Worm (Caenorhabditis elegans) whole organism, L4 larva: ENCODE results near the gene soc-2.

Experiments
- D1046.2 ChIP-seq: fragments of 200-800 bp; sonication (Bioruptor generic); IDR thresholded peaks from 2 replicates; pipeline ENCODE4 v1.3.6; 2022; ENCODE audit warnings: missing genetic modification characterization, missing compliant biosample characterization
- T20F7.1 ChIP-seq: fragments of 200-800 bp; sonication (Bioruptor generic); optimal IDR thresholded peaks from 2 replicates; lab custom pipeline; 2018; ENCODE audit warnings: mild to moderate bottlenecking, missing genetic modification characterization, missing compliant biosample characterization
- Y105C5A.15 ChIP-seq: fragments of 200-800 bp; sonication (Bioruptor generic); IDR thresholded peaks from 2 replicates; pipeline ENCODE4 v1.3.6; 2022; ENCODE audit warnings: missing genetic modification characterization, missing compliant biosample characterization
- Y48G9A.11 ChIP-seq: fragments of 200-800 bp; sonication (Bioruptor generic); IDR thresholded peaks from 2 replicates; pipeline ENCODE4 v1.3.6; 2022; ENCODE audit warnings: missing genetic modification reagents, missing genetic modification characterization, missing compliant biosample characterization
- ZK546.5 ChIP-seq, 2 experiments: sonication (generic microtip); optimal IDR thresholded peaks; 2 replicates each; lab custom pipeline; 2017; ENCODE audit warnings: missing biosample characterization in 2 of 2, missing genetic modification characterization in 2 of 2
- ama-1 ChIP-seq: fragments of 150-350 bp; optimal IDR thresholded peaks from 2 replicates; lab custom pipeline; 2014; ENCODE audit warnings: inconsistent platforms, mixed read lengths
- arid-1 ChIP-seq: fragments of 200-800 bp; sonication (Bioruptor generic); conservative IDR thresholded peaks from 2 replicates; pipeline ENCODE4 v1.3.6; 2022; ENCODE audit warnings: missing genetic modification reagents, missing genetic modification characterization, missing compliant biosample characterization
- ceh-82 ChIP-seq: sonication (generic microtip); optimal IDR thresholded peaks from 2 replicates; lab custom pipeline; 2017; ENCODE audit warnings: missing biosample characterization, missing genetic modification characterization
- cey-2 ChIP-seq: sonication (generic microtip); optimal IDR thresholded peaks from 3 replicates; lab custom pipeline; 2017; ENCODE audit warnings: missing genetic modification characterization, mild to moderate bottlenecking, missing compliant biosample characterization, antibody characterized with exemption, borderline replicate concordance; ENCODE audit not compliant: insufficient read depth
- ctbp-1 ChIP-seq: fragments of 200-800 bp; sonication (Bioruptor generic); IDR thresholded peaks from 2 replicates; pipeline ENCODE4 v1.3.6; 2022; ENCODE audit warnings: missing genetic modification reagents, missing genetic modification characterization, missing compliant biosample characterization
- daf-16 ChIP-seq, 3 experiments: sonication (generic microtip); optimal IDR thresholded peaks; 2 replicates each; lab custom pipeline; 2016 to 2017; ENCODE audit warnings: missing genetic modification characterization in 3 of 3, missing genetic modification reagents in 3 of 3, mild to moderate bottlenecking in 2 of 3, missing compliant biosample characterization in 2 of 3, missing biosample characterization in 1 of 3, moderate library complexity in 1 of 3
- daf-19 ChIP-seq: fragments of 200-800 bp; sonication (Bioruptor generic); conservative IDR thresholded peaks from 2 replicates; pipeline ENCODE4 v1.3.6; 2022; ENCODE audit warnings: missing genetic modification characterization, missing compliant biosample characterization
- dve-1 ChIP-seq: sonication (generic microtip); optimal IDR thresholded peaks from 2 replicates; lab custom pipeline; 2017; ENCODE audit warnings: antibody characterized with exemption, mild to moderate bottlenecking, missing genetic modification characterization, missing compliant biosample characterization; ENCODE audit not compliant: insufficient read depth
- fkh-10 ChIP-seq: fragments of 150-350 bp; optimal IDR thresholded peaks from 2 replicates; lab custom pipeline; 2014; ENCODE audit warnings: missing biosample characterization, missing genetic modification reagents, missing genetic modification characterization
- hlh-11 ChIP-seq: fragments of 200-800 bp; sonication (Bioruptor generic); optimal IDR thresholded peaks from 2 replicates; lab custom pipeline; 2018; ENCODE audit warnings: mild to moderate bottlenecking, missing genetic modification characterization, missing compliant biosample characterization
- hlh-30 ChIP-seq: sonication (generic microtip); optimal IDR thresholded peaks from 2 replicates; lab custom pipeline; 2017; ENCODE audit warnings: antibody characterized with exemption, mild to moderate bottlenecking, missing genetic modification characterization, missing compliant biosample characterization; ENCODE audit not compliant: insufficient read depth
- hmg-1.1 ChIP-seq: fragments of 200-800 bp; sonication (Bioruptor generic); IDR thresholded peaks from 2 replicates; pipeline ENCODE4 v1.3.6; 2022; ENCODE audit warnings: missing genetic modification reagents, missing genetic modification characterization, missing compliant biosample characterization
- lin-1 ChIP-seq: fragments of 200-800 bp; sonication (Bioruptor generic); IDR thresholded peaks from 2 replicates; pipeline ENCODE4 v1.3.6; 2022; ENCODE audit warnings: missing genetic modification reagents, missing genetic modification characterization, missing compliant biosample characterization
- lin-38 ChIP-seq: fragments of 200-800 bp; sonication (Bioruptor generic); IDR thresholded peaks from 2 replicates; pipeline ENCODE4 v1.3.6; 2022; ENCODE audit warnings: missing genetic modification reagents, missing genetic modification characterization, missing compliant biosample characterization
- lsy-2 ChIP-seq, 2 experiments: fragments of 150-350 bp in 1 of 2; sonication (generic microtip) in 1 of 2; optimal IDR thresholded peaks; 2 replicates each; lab custom pipeline; 2014 to 2017; ENCODE audit warnings: missing biosample characterization in 2 of 2, missing genetic modification characterization in 2 of 2
- madf-5 ChIP-seq, 2 experiments: fragments of 200-800 bp; sonication (Bioruptor generic); IDR thresholded peaks; 2 replicates each; pipeline ENCODE4 v1.3.6; 2022; ENCODE audit warnings: missing compliant biosample characterization in 2 of 2, missing genetic modification characterization in 2 of 2
- mep-1 ChIP-seq: fragments of 150-350 bp; sonication (generic microtip); optimal IDR thresholded peaks from 3 replicates; lab custom pipeline; 2014; ENCODE audit warnings: missing biosample characterization, missing genetic modification characterization
- mes-2 ChIP-seq: sonication (generic microtip); optimal IDR thresholded peaks from 2 replicates; lab custom pipeline; 2016; ENCODE audit warnings: missing genotype, mild to moderate bottlenecking, missing genetic modification characterization, missing compliant biosample characterization; ENCODE audit not compliant: poor library complexity, severe bottlenecking
- mxl-3 ChIP-seq: fragments of 200-800 bp; sonication (Bioruptor generic); optimal IDR thresholded peaks from 2 replicates; lab custom pipeline; 2018; ENCODE audit warnings: mild to moderate bottlenecking, missing genetic modification characterization, missing compliant biosample characterization
- nhr-102 ChIP-seq: sonication (generic microtip); optimal IDR thresholded peaks from 2 replicates; lab custom pipeline; 2016; ENCODE audit warnings: mild to moderate bottlenecking, missing genetic modification characterization, moderate library complexity, missing compliant biosample characterization
- nhr-237 ChIP-seq: sonication (generic microtip); optimal IDR thresholded peaks from 2 replicates; lab custom pipeline; 2017; ENCODE audit warnings: missing biosample characterization, missing genetic modification characterization
- nhr-28 ChIP-seq: fragments of 150-350 bp; optimal IDR thresholded peaks from 2 replicates; lab custom pipeline; 2014; ENCODE audit warnings: missing biosample characterization, missing genetic modification characterization
- nhr-42 ChIP-seq: fragments of 200-800 bp; sonication (Bioruptor generic); IDR thresholded peaks from 2 replicates; pipeline ENCODE4 v1.3.6; 2022; ENCODE audit warnings: missing genetic modification characterization, missing compliant biosample characterization
- pha-4 ChIP-seq, 2 experiments: fragments of 150-350 bp in 1 of 2; fragments of 200-800 bp in 1 of 2; sonication (Bioruptor generic) in 1 of 2; IDR thresholded peaks in 1 of 2; optimal IDR thresholded peaks in 1 of 2; 2 replicates each; pipeline versions ENCODE4 v1.3.6 to Lab custom; 2014 to 2022; ENCODE audit warnings: missing genetic modification characterization in 2 of 2, missing genetic modification reagents in 2 of 2, missing biosample characterization in 1 of 2, missing compliant biosample characterization in 1 of 2
- php-3 ChIP-seq: fragments of 200-800 bp; sonication (Bioruptor generic); IDR thresholded peaks from 2 replicates; pipeline ENCODE4 v1.3.6; 2022; ENCODE audit warnings: missing genetic modification reagents, missing genetic modification characterization, missing compliant biosample characterization
- pqm-1 ChIP-seq: sonication (generic microtip); optimal IDR thresholded peaks from 2 replicates; lab custom pipeline; 2017; ENCODE audit warnings: missing biosample characterization, missing genetic modification characterization
- set-16 ChIP-seq: fragments of 200-800 bp; sonication (Bioruptor generic); IDR thresholded peaks from 2 replicates; pipeline ENCODE4 v1.3.6; 2022; ENCODE audit warnings: missing genetic modification reagents, missing genetic modification characterization, missing compliant biosample characterization
- snpc-1.2 ChIP-seq: fragments of 200-800 bp; sonication (Bioruptor generic); IDR thresholded peaks from 2 replicates; pipeline ENCODE4 v1.3.6; 2022; ENCODE audit warnings: missing genetic modification reagents, missing genetic modification characterization, missing compliant biosample characterization
- spr-1 ChIP-seq: sonication (generic microtip); optimal IDR thresholded peaks from 2 replicates; lab custom pipeline; 2016; ENCODE audit warnings: mild to moderate bottlenecking, missing genetic modification characterization, missing compliant biosample characterization
- tag-97 ChIP-seq: fragments of 200-800 bp; sonication (Bioruptor generic); IDR thresholded peaks from 2 replicates; pipeline ENCODE4 v1.3.6; 2022; ENCODE audit warnings: missing genetic modification characterization, missing compliant biosample characterization
- tra-1 ChIP-seq: fragments of 200-800 bp; sonication (Bioruptor generic); IDR thresholded peaks from 2 replicates; pipeline ENCODE4 v1.3.6; 2022; ENCODE audit warnings: missing genetic modification reagents, missing genetic modification characterization, missing compliant biosample characterization
- unc-39 ChIP-seq: sonication (generic microtip); optimal IDR thresholded peaks from 2 replicates; lab custom pipeline; 2017; ENCODE audit warnings: missing biosample characterization, missing genetic modification characterization
- unc-62 ChIP-seq, 3 experiments: fragments of 150-350 bp in 1 of 3; sonication (generic microtip); optimal IDR thresholded peaks in 2 of 3; peaks in 1 of 3; 1 replicate in 1 of 3; 2 replicates in 2 of 3; lab custom pipeline; 2014 to 2017; ENCODE audit warnings: missing biosample characterization in 3 of 3, missing genetic modification characterization in 3 of 3, missing genetic modification reagents in 3 of 3, missing genotype in 1 of 3
- vab-7 ChIP-seq: fragments of 200-800 bp; sonication (Bioruptor generic); IDR thresholded peaks from 2 replicates; pipeline ENCODE4 v1.3.6; 2022; ENCODE audit warnings: missing genetic modification reagents, missing genetic modification characterization, missing compliant biosample characterization
- zip-11 ChIP-seq: fragments of 200-800 bp; sonication (Bioruptor generic); IDR thresholded peaks from 2 replicates; pipeline ENCODE4 v1.3.6; 2022; ENCODE audit warnings: missing genetic modification characterization, missing compliant biosample characterization
- ztf-11 ChIP-seq: fragments of 150-350 bp; optimal IDR thresholded peaks from 2 replicates; lab custom pipeline; 2014; ENCODE audit warnings: missing biosample characterization, missing genetic modification characterization

soc-2 gene

ce11 chrIV:5086243-5086960 lies 65.9 kb downstream of the soc-2 start (continued):
- TF ChIP-seq daf-19 = 0 out of 2 replicates have a peak, but pooled peaks have one; percentile 38

ce11 chrIV:5085782-5086181 lies 66.5 kb downstream of the soc-2 start:
- TF ChIP-seq lin-1 (GFP tag; lab: Robert Waterston, UW) = no peak
- peak; percentile 76 for TF ChIP-seq set-16 (GFP tag; lab: Robert Waterston, UW)
- TF ChIP-seq unc-62 (GFP tag; optimal IDR thresholded peaks at IDR 0.05 in 1 of 2; lab: Kevin White, UChicago) = peak in 1 of 2 experiments; percentile 1
- no peak for TF ChIP-seq unc-62 (tag; optimal IDR thresholded peaks at IDR 0.05; lab: Kevin White, UChicago)
- TF ChIP-seq, all 104 proteins: peak for 2

- TF ChIP-seq lin-38 (GFP tag; lab: Robert Waterston, UW) = peak; percentile 70
- no peak for TF ChIP-seq ceh-82 (tag; lab: Kevin White, UChicago)
These were observed 68.5 kb downstream of the soc-2 start for ce11 chrIV:5083832-5084231.

ce11 chrIV:5082900-5083530 lies 69.3 kb downstream of the soc-2 start, which contains the start of gene pygo-1:
pygo-1 (plus strand) TSS chrIV:5083303.
- TF ChIP-seq D1046.2 (GFP tag; lab: Robert Waterston, UW) (no peak), spr-1 (tag; lab: Kevin White, UChicago) (no peak), ZK546.5 (tag; optimal IDR thresholded peaks at IDR 0.05; lab: Kevin White, UChicago) (no peak), pqm-1 (tag; lab: Kevin White, UChicago) (peak; percentile 20), mes-2 (no peak), php-3 (GFP tag; lab: Robert Waterston, UW) (peak; percentile 63; the same call in 1 of the 2 replicates), vab-7 (no peak), T20F7.1 (GFP tag; lab: Kevin White, UChicago) (no peak), nhr-102 (tag; lab: Kevin White, UChicago) (no peak), ztf-11 (tag; lab: Kevin White, UChicago) (no peak), mxl-3 (no peak), dve-1 (peak; percentile 34), hlh-30 (tag; lab: Kevin White, UChicago) (peak; percentile 9), ceh-82 (tag; lab: Kevin White, UChicago) (no peak), Y105C5A.15 (GFP tag; lab: Robert Waterston, UW) (no peak), pha-4 (GFP tag; IDR thresholded peaks at IDR 0.05; lab: Robert Waterston, UW) (no peak), pha-4 (tag; optimal IDR thresholded peaks at IDR 0.05; lab: Kevin White, UChicago) (no peak), mep-1 (tag; lab: Kevin White, UChicago) (peak; percentile 18), hlh-11 (tag; lab: Kevin White, UChicago) (peak; percentile 72), nhr-237 (tag; lab: Kevin White, UChicago) (no peak), nhr-42 (GFP tag; lab: Robert Waterston, UW) (no peak), madf-5 (GFP tag; IDR thresholded peaks at IDR 0.05; lab: Robert Waterston, UW) (no peak), zip-11 (GFP tag; lab: Robert Waterston, UW) (no peak), lsy-2 (tag; optimal IDR thresholded peaks at IDR 0.05; lab: Kevin White, UChicago) (peak in 1 of 2 experiments; percentile 46), cey-2 (tag; lab: Kevin White, UChicago) (no peak), fkh-10 (GFP tag; lab: Kevin White, UChicago) (no peak), unc-39 (tag; lab: Kevin White, UChicago) (no peak), tra-1 (no peak), ctbp-1 (0 out of 2 replicates have a peak, but pooled peaks have one; percentile 16), snpc-1.2 (no peak), tag-97 (GFP tag; lab: Robert Waterston, UW) (no peak), ama-1 (lab: Kevin White, UChicago) (no peak), hmg-1.1 (no peak), arid-1 (no peak), daf-16 (GFP tag; optimal IDR thresholded peaks at IDR 0.05; lab: Kevin White, UChicago) (no peak), daf-16 (tag; optimal IDR thresholded peaks at IDR 0.05; lab: Kevin White, UChicago) (peak; percentile 70), Y48G9A.11 (GFP tag; lab: Robert Waterston, UW) (no peak), nhr-28 (peak; percentile 58)
